Worm (Caenorhabditis elegans) whole organism, midembryonic: ENCODE results near the gene F32D8.7.

Experiments
- T22C8.4 ChIP-seq: fragments of 200-800 bp; sonication (Bioruptor generic); IDR thresholded peaks from 2 replicates; pipeline ENCODE4 v1.3.6; 2022; ENCODE audit warnings: missing genetic modification characterization, missing compliant biosample characterization
- cog-1 ChIP-seq: sonication (generic microtip); optimal IDR thresholded peaks from 2 replicates; lab custom pipeline; 2016; ENCODE audit warnings: missing genetic modification characterization, missing compliant biosample characterization
- flt-1 ChIP-seq: fragments of 200-800 bp; sonication (Bioruptor generic); IDR thresholded peaks from 2 replicates; pipeline ENCODE4 v1.3.6; 2022; ENCODE audit warnings: missing genetic modification characterization, missing compliant biosample characterization
- klf-2 ChIP-seq: fragments of 200-800 bp; sonication (Bioruptor generic); conservative IDR thresholded peaks from 2 replicates; pipeline ENCODE4 v1.3.6; 2022; ENCODE audit warnings: missing genetic modification reagents, missing genetic modification characterization, missing compliant biosample characterization
- med-1 ChIP-seq: sonication (generic microtip); optimal IDR thresholded peaks from 2 replicates; lab custom pipeline; 2017; ENCODE audit warnings: missing genetic modification characterization, mild to moderate bottlenecking, missing compliant biosample characterization, antibody characterized with exemption, missing genetic modification reagents; ENCODE audit not compliant: insufficient read depth
- ref-1 ChIP-seq: fragments of 200-800 bp; sonication (Bioruptor generic); conservative IDR thresholded peaks from 2 replicates; pipeline ENCODE4 v1.3.6; 2022; ENCODE audit warnings: missing genetic modification reagents, missing genetic modification characterization, missing compliant biosample characterization
- tab-1 ChIP-seq: fragments of 200-800 bp; sonication (Bioruptor generic); IDR thresholded peaks from 2 replicates; pipeline ENCODE4 v1.3.6; 2022; ENCODE audit warnings: missing genetic modification characterization, missing compliant biosample characterization
- ztf-23 ChIP-seq: fragments of 200-800 bp; sonication (Bioruptor generic); IDR thresholded peaks from 2 replicates; pipeline ENCODE4 v1.3.6; 2022; ENCODE audit warnings: missing genetic modification reagents, missing genetic modification characterization, missing compliant biosample characterization
- ztf-29 ChIP-seq: fragments of 200-800 bp; sonication (Bioruptor generic); IDR thresholded peaks from 2 replicates; pipeline ENCODE4 v1.3.6; 2022; ENCODE audit warnings: missing genetic modification reagents, missing genetic modification characterization, missing compliant biosample characterization

- no peak for TF ChIP-seq klf-2 (GFP tag; lab: Robert Waterston, UW)
- no peak for TF ChIP-seq med-1 (GFP tag; lab: Kevin White, UChicago)
- no peak for TF ChIP-seq flt-1 (GFP tag; lab: Robert Waterston, UW)
- no peak for TF ChIP-seq ztf-23
- no peak for TF ChIP-seq cog-1
- TF ChIP-seq T22C8.4 (GFP tag; lab: Robert Waterston, UW) = no peak
- TF ChIP-seq tab-1 = no peak
- TF ChIP-seq ztf-29 (GFP tag; lab: Robert Waterston, UW) = no peak
- no peak for TF ChIP-seq ref-1
Measured at ce11 chrV:10939990-10940570, 41.8 kb downstream of the F32D8.7 start.
